In genomic region chrIV:3797442-3797841, ce11 we compare ENCODE assay signal across 3 worm cellular contexts.
A peak's percentile ranks its signal among the peaks of the same experiment; 100 is the strongest.
TF ChIP-seq lines count a peak whose summit lies in the region.

No protein-coding gene starts in this region.

TF ChIP-seq in whole organism, L4 larva, 104 proteins besides CTCF, POLR2A, EP300 and RAD21:
- TF ChIP-seq attf-4 (tag; optimal IDR thresholded peaks at IDR 0.05; lab: Kevin White, UChicago) (no peak), set-16 (GFP tag; IDR thresholded peaks at IDR 0.05; lab: Robert Waterston, UW) (peak; percentile 58; the same call in 1 of the 2 replicates)
TF ChIP-seq in whole organism, L4 larva: peak in this region for 1.

TF ChIP-seq in whole organism, late embryonic, 69 proteins besides CTCF, POLR2A, EP300 and RAD21:
- TF ChIP-seq mec-3 (tag; optimal IDR thresholded peaks at IDR 0.05; lab: Kevin White, UChicago; ENCODE audit: borderline replicate concordance) (peak; percentile 33), pros-1 (tag; optimal IDR thresholded peaks at IDR 0.05; lab: Kevin White, UChicago) (no peak)

TF ChIP-seq in whole organism, young adult, 124 proteins besides CTCF, POLR2A, EP300 and RAD21:
- TF ChIP-seq zfh-2 (GFP tag; conservative IDR thresholded peaks at IDR 0.05; lab: Robert Waterston, UW) (peak; percentile 64; the same call in 1 of the 2 replicates), K12H6.12 (tag; optimal IDR thresholded peaks at IDR 0.05; lab: Kevin White, UChicago) (no peak)
